Fruit fly (Drosophila melanogaster) whole organism, embryonic: ENCODE results near the gene Arfip.
A peak's percentile ranks its signal among the peaks of the same experiment; 100 is the strongest.

ENCODE experiments used
- Abd-B ChIP-seq: fragments of 200-800 bp; sonication (Bioruptor generic); optimal IDR thresholded peaks from 2 replicates; lab custom pipeline; 2018; ENCODE audit warnings: missing biosample characterization, mild to moderate bottlenecking, missing genetic modification characterization, moderate library complexity
- CG10267 ChIP-seq: fragments of 200-800 bp; sonication (Bioruptor generic); optimal IDR thresholded peaks from 2 replicates; lab custom pipeline; 2018; ENCODE audit warnings: missing biosample characterization, mild to moderate bottlenecking, missing genetic modification characterization, moderate library complexity
- CG10543 ChIP-seq: fragments of 200-800 bp; sonication (Bioruptor generic); optimal IDR thresholded peaks from 3 replicates; lab custom pipeline; 2017; ENCODE audit warnings: missing biosample characterization, mild to moderate bottlenecking, missing genetic modification characterization, moderate library complexity
- CG12155 ChIP-seq: fragments of 200-800 bp; sonication (Bioruptor generic); optimal IDR thresholded peaks from 3 replicates; lab custom pipeline; 2016; ENCODE audit warnings: missing biosample characterization, missing genetic modification characterization
- CG1603 ChIP-seq: fragments of 200-800 bp; sonication (Bioruptor generic); optimal IDR thresholded peaks from 2 replicates; lab custom pipeline; 2019; ENCODE audit warnings: missing biosample characterization, mild to moderate bottlenecking, missing genetic modification characterization, moderate library complexity
- CG16779 ChIP-seq: fragments of 200-800 bp; sonication (Bioruptor generic); IDR thresholded peaks from 2 replicates; pipeline ENCODE4 v1.3.6; 2022; ENCODE audit warnings: missing biosample characterization, missing genetic modification characterization
- CG17186 ChIP-seq: fragments of 200-800 bp; sonication (Bioruptor generic); optimal IDR thresholded peaks from 3 replicates; lab custom pipeline; 2017; ENCODE audit warnings: missing biosample characterization, missing genetic modification reagents, missing genetic modification characterization
- CG17802 ChIP-seq: fragments of 200-800 bp; sonication (Bioruptor generic); optimal IDR thresholded peaks from 2 replicates; lab custom pipeline; 2018; ENCODE audit warnings: missing biosample characterization, mild to moderate bottlenecking, missing genetic modification characterization, moderate library complexity
- CG31441 ChIP-seq: fragments of 200-800 bp; sonication (Bioruptor generic); IDR thresholded peaks from 2 replicates; pipeline ENCODE4 v1.3.6; 2022; ENCODE audit warnings: missing biosample characterization, missing genetic modification characterization
- CG3163 ChIP-seq: fragments of 200-800 bp; sonication (Bioruptor generic); optimal IDR thresholded peaks from 3 replicates; lab custom pipeline; 2016; ENCODE audit warnings: missing biosample characterization, missing genetic modification characterization
- CG4707 ChIP-seq: fragments of 200-800 bp; sonication (Bioruptor generic); optimal IDR thresholded peaks from 2 replicates; lab custom pipeline; 2018; ENCODE audit warnings: missing biosample characterization, mild to moderate bottlenecking, missing genetic modification characterization, moderate library complexity
- CG6765 ChIP-seq: fragments of 200-800 bp; sonication (Bioruptor generic); optimal IDR thresholded peaks from 3 replicates; lab custom pipeline; 2017; ENCODE audit warnings: missing biosample characterization, mild to moderate bottlenecking, missing genetic modification characterization
- CG6791 ChIP-seq: fragments of 200-800 bp; sonication (Bioruptor generic); IDR thresholded peaks from 3 replicates; pipeline ENCODE4 v1.3.6; 2022; ENCODE audit warnings: missing biosample characterization, missing genetic modification characterization; ENCODE audit not compliant: partially characterized antibody
- CG7963 ChIP-seq: fragments of 200-800 bp; sonication (Bioruptor generic); IDR thresholded peaks from 3 replicates; pipeline ENCODE4 v1.3.6; 2022; ENCODE audit warnings: missing biosample characterization, missing genetic modification characterization; ENCODE audit not compliant: partially characterized antibody
- CG9876 ChIP-seq: fragments of 200-800 bp; sonication (Bioruptor generic); optimal IDR thresholded peaks from 2 replicates; lab custom pipeline; 2016; ENCODE audit warnings: missing biosample characterization, missing genetic modification characterization
- Camta ChIP-seq: fragments of 200-800 bp; sonication (Bioruptor generic); optimal IDR thresholded peaks from 2 replicates; lab custom pipeline; 2016; ENCODE audit warnings: missing biosample characterization, missing genetic modification characterization
- E2f1 ChIP-seq: fragments of 200-800 bp; sonication (Bioruptor generic); IDR thresholded peaks from 2 replicates; pipeline ENCODE4 v1.3.6; 2022; ENCODE audit warnings: missing biosample characterization, missing genetic modification characterization
- Hmx ChIP-seq: fragments of 200-800 bp; sonication (Bioruptor generic); optimal IDR thresholded peaks from 2 replicates; lab custom pipeline; 2016; ENCODE audit warnings: missing biosample characterization, missing genetic modification characterization
- Hr51 ChIP-seq, 2 experiments: fragments of 200-800 bp; sonication (Bioruptor generic); optimal IDR thresholded peaks; 2 replicates in 1 of 2; 3 replicates in 1 of 2; lab custom pipeline; 2016 to 2018; ENCODE audit warnings: missing biosample characterization in 2 of 2, missing genetic modification characterization in 2 of 2, mild to moderate bottlenecking in 1 of 2, moderate library complexity in 1 of 2
- NC2β ChIP-seq: fragments of 200-800 bp; sonication (Bioruptor generic); optimal IDR thresholded peaks from 2 replicates; lab custom pipeline; 2016; ENCODE audit warnings: missing biosample characterization, missing genetic modification characterization
- Nf-YC ChIP-seq: fragments of 200-800 bp; optimal IDR thresholded peaks from 3 replicates; lab custom pipeline; 2019; ENCODE audit warnings: missing biosample characterization, mild to moderate bottlenecking, missing genetic modification characterization, moderate library complexity
- NfI ChIP-seq: fragments of 200-800 bp; sonication (Bioruptor generic); optimal IDR thresholded peaks from 3 replicates; lab custom pipeline; 2018; ENCODE audit warnings: missing biosample characterization, mild to moderate bottlenecking, missing genetic modification characterization, moderate library complexity
- Ptx1 ChIP-seq: fragments of 200-800 bp; sonication (Bioruptor generic); IDR thresholded peaks from 2 replicates; pipeline ENCODE4 v1.3.6; 2022; ENCODE audit warnings: missing biosample characterization, missing genetic modification characterization
- Taf1 ChIP-seq: fragments of 200-800 bp; sonication (Bioruptor generic); IDR thresholded peaks from 2 replicates; pipeline ENCODE4 v1.3.6; 2022; ENCODE audit warnings: missing biosample characterization, missing genetic modification characterization
- ab ChIP-seq: fragments of 200-800 bp; sonication (Bioruptor generic); optimal IDR thresholded peaks from 2 replicates; lab custom pipeline; 2016; ENCODE audit warnings: missing biosample characterization, missing genetic modification characterization
- ac ChIP-seq: fragments of 200-800 bp; sonication (Bioruptor generic); optimal IDR thresholded peaks from 3 replicates; lab custom pipeline; 2017; ENCODE audit warnings: missing biosample characterization, mild to moderate bottlenecking, missing genetic modification characterization
- aop ChIP-seq: fragments of 200-800 bp; sonication (Bioruptor generic); IDR thresholded peaks from 2 replicates; pipeline ENCODE4 v1.3.6; 2022; ENCODE audit warnings: missing biosample characterization, missing genetic modification characterization
- bigmax ChIP-seq: fragments of 200-800 bp; sonication (Bioruptor generic); optimal IDR thresholded peaks from 2 replicates; lab custom pipeline; 2018; ENCODE audit warnings: missing biosample characterization, mild to moderate bottlenecking, missing genetic modification characterization
- corto ChIP-seq: fragments of 200-800 bp; sonication (Bioruptor generic); optimal IDR thresholded peaks from 2 replicates; lab custom pipeline; 2016; ENCODE audit warnings: missing biosample characterization, mild to moderate bottlenecking, missing genetic modification characterization, moderate library complexity
- cwo ChIP-seq: fragments of 200-800 bp; sonication (Bioruptor generic); optimal IDR thresholded peaks from 3 replicates; lab custom pipeline; 2017; ENCODE audit warnings: missing biosample characterization, missing genetic modification characterization, mild to moderate bottlenecking, moderate library complexity, missing genetic modification reagents
- da ChIP-seq: fragments of 200-800 bp; sonication (Bioruptor generic); optimal IDR thresholded peaks from 2 replicates; lab custom pipeline; 2016; ENCODE audit warnings: missing biosample characterization, missing genetic modification characterization
- dimm ChIP-seq: fragments of 200-800 bp; sonication (Bioruptor generic); IDR thresholded peaks from 2 replicates; pipeline ENCODE4 v1.3.6; 2022; ENCODE audit warnings: missing biosample characterization, missing genetic modification characterization
- dmrt11E ChIP-seq: fragments of 200-800 bp; sonication (Bioruptor generic); optimal IDR thresholded peaks from 3 replicates; lab custom pipeline; 2018; ENCODE audit warnings: missing biosample characterization, mild to moderate bottlenecking, missing genetic modification characterization, moderate library complexity
- gce ChIP-seq: fragments of 200-800 bp; sonication (Bioruptor generic); IDR thresholded peaks from 3 replicates; pipeline ENCODE4 v1.3.6; 2022; ENCODE audit warnings: missing biosample characterization, missing genetic modification characterization
- gfzf ChIP-seq: fragments of 200-800 bp; sonication (Bioruptor generic); optimal IDR thresholded peaks from 2 replicates; lab custom pipeline; 2016; ENCODE audit warnings: missing biosample characterization, mild to moderate bottlenecking, missing genetic modification characterization, moderate library complexity
- jumu ChIP-seq: fragments of 200-800 bp; sonication (Bioruptor generic); optimal IDR thresholded peaks from 3 replicates; lab custom pipeline; 2016; ENCODE audit warnings: missing biosample characterization, missing genetic modification characterization
- knrl ChIP-seq: fragments of 200-800 bp; sonication (Bioruptor generic); IDR thresholded peaks from 3 replicates; pipeline ENCODE4 v1.3.6; 2022; ENCODE audit warnings: missing biosample characterization, missing genetic modification characterization; ENCODE audit not compliant: partially characterized antibody
- lola ChIP-seq, 3 experiments: fragments of >200 bp in 2 of 3; fragments of 200-800 bp in 1 of 3; sonication (Bioruptor generic) in 1 of 3; optimal IDR thresholded peaks; 2 replicates each; lab custom pipeline; 2017 to 2019; ENCODE audit warnings: missing biosample characterization in 3 of 3, missing genetic modification characterization in 3 of 3, mild to moderate bottlenecking in 1 of 3, moderate library complexity in 1 of 3
- maf-S ChIP-seq: fragments of 200-800 bp; sonication (Bioruptor generic); optimal IDR thresholded peaks from 2 replicates; lab custom pipeline; 2016; ENCODE audit warnings: missing biosample characterization, missing genetic modification characterization
- mld ChIP-seq: fragments of 200-800 bp; sonication (Bioruptor generic); IDR thresholded peaks from 3 replicates; pipeline ENCODE4 v1.3.6; 2022; ENCODE audit warnings: missing biosample characterization, missing genetic modification characterization; ENCODE audit not compliant: partially characterized antibody
- phol ChIP-seq: fragments of 200-800 bp; sonication (Bioruptor generic); optimal IDR thresholded peaks from 3 replicates; lab custom pipeline; 2018; ENCODE audit warnings: missing biosample characterization, mild to moderate bottlenecking, missing genetic modification characterization, moderate library complexity
- pzg ChIP-seq: fragments of 200-800 bp; sonication (Bioruptor generic); optimal IDR thresholded peaks from 3 replicates; lab custom pipeline; 2018; ENCODE audit warnings: missing biosample characterization, mild to moderate bottlenecking, missing genetic modification characterization, moderate library complexity
- rib ChIP-seq: fragments of 200-800 bp; sonication (Bioruptor generic); IDR thresholded peaks from 2 replicates; pipeline ENCODE4 v1.3.6; 2022; ENCODE audit warnings: missing biosample characterization, missing genetic modification characterization
- schlank ChIP-seq: fragments of 200-800 bp; sonication (Bioruptor generic); optimal IDR thresholded peaks from 2 replicates; lab custom pipeline; 2018; ENCODE audit warnings: missing biosample characterization, mild to moderate bottlenecking, missing genetic modification characterization
- slou ChIP-seq: fragments of 200-800 bp; sonication (Bioruptor generic); optimal IDR thresholded peaks from 3 replicates; lab custom pipeline; 2016; ENCODE audit warnings: missing biosample characterization, missing genetic modification characterization
- sob ChIP-seq: fragments of 200-800 bp; sonication (Bioruptor generic); IDR thresholded peaks from 2 replicates; pipeline ENCODE4 v1.3.6; 2022; ENCODE audit warnings: missing biosample characterization, missing genetic modification characterization
- tup ChIP-seq: fragments of 200-800 bp; sonication (Bioruptor generic); optimal IDR thresholded peaks from 2 replicates; lab custom pipeline; 2016; ENCODE audit warnings: missing biosample characterization, mild to moderate bottlenecking, missing genetic modification characterization, moderate library complexity
- wdn ChIP-seq: fragments of 200-800 bp; sonication (Bioruptor generic); IDR thresholded peaks from 2 replicates; pipeline ENCODE4 v1.3.6; 2022; ENCODE audit warnings: missing biosample characterization, missing genetic modification characterization

The Arfip gene

dm6 chr3R:11196648-11197388, 38.0 kb downstream of the Arfip start (continued):
- TF ChIP-seq phol (tag; lab: Kevin White, UChicago) (peak; percentile 99), da (GFP tag; lab: Kevin White, UChicago) (peak; percentile 82), rib (GFP tag; lab: Robert Waterston, UW) (peak; percentile 98), CG10267 (tag; lab: Kevin White, UChicago) (peak; percentile 96), corto (peak; percentile 83), dmrt11E (peak; percentile 90), pzg (peak; percentile 4), CG10543 (peak; percentile 97), Ptx1 (GFP tag; lab: Robert Waterston, UW) (peak; percentile 99), CG31441 (peak; percentile 100), CG16779 (GFP tag; lab: Robert Waterston, UW) (peak; percentile 91), CG12155 (GFP tag; lab: Kevin White, UChicago) (peak; percentile 94), lola (GFP tag; optimal IDR thresholded peaks at IDR 0.05; lab: Kevin White, UChicago) (peak in 1 of 3 experiments; percentile 97), CG6791 (GFP tag; lab: Robert Waterston, UW) (no peak), dimm (GFP tag; lab: Robert Waterston, UW) (peak; percentile 94), cwo (GFP tag; lab: Kevin White, UChicago) (peak; percentile 98), knrl (GFP tag; lab: Robert Waterston, UW) (no peak), Nf-YC (tag; lab: Kevin White, UChicago) (peak; percentile 88), Hmx (GFP tag; lab: Kevin White, UChicago) (peak; percentile 82), Camta (peak; percentile 89), schlank (peak; percentile 89), E2f1 (GFP tag; lab: Robert Waterston, UW) (peak; percentile 98), bigmax (GFP tag; lab: Kevin White, UChicago) (peak; percentile 49), CG17186 (GFP tag; lab: Kevin White, UChicago) (peak; percentile 80), CG3163 (GFP tag; lab: Kevin White, UChicago) (peak; percentile 97), ab (no peak), CG4707 (peak; percentile 82), gce (GFP tag; lab: Robert Waterston, UW) (peak; percentile 96), Hr51 (GFP tag; optimal IDR thresholded peaks at IDR 0.05; lab: Kevin White, UChicago) (peak; percentile 93 to 100), NfI (GFP tag; lab: Kevin White, UChicago) (peak; percentile 98), mld (GFP tag; lab: Robert Waterston, UW) (no peak), CG7963 (GFP tag; lab: Robert Waterston, UW) (no peak), sob (peak; percentile 99), slou (GFP tag; lab: Kevin White, UChicago) (peak; percentile 98), CG1603 (peak; percentile 61), Abd-B (GFP tag; lab: Kevin White, UChicago) (peak; percentile 100), CG6765 (GFP tag; lab: Kevin White, UChicago) (peak; percentile 98), aop (GFP tag; lab: Robert Waterston, UW) (no peak), wdn (GFP tag; lab: Robert Waterston, UW) (peak; percentile 97), jumu (peak; percentile 85), CG17802 (peak; percentile 88), CG9876 (GFP tag; lab: Kevin White, UChicago) (peak; percentile 64), NC2β (GFP tag; lab: Kevin White, UChicago) (peak; percentile 55), maf-S (peak; percentile 81), Taf1 (peak; percentile 94), tup (GFP tag; lab: Kevin White, UChicago) (peak; percentile 69), ac (peak; percentile 60), gfzf (GFP tag; lab: Kevin White, UChicago) (peak; percentile 3)
